Worm (Caenorhabditis elegans): ENCODE data around the gene C43F9.5.

The C43F9.5 gene

ce11 chrIV:10628724-10629123 lies 38.2 kb upstream of the C43F9.5 start, which contains the start of gene R09H10.5:
Gene R09H10.5, minus strand, starts transcription at chrIV:10628829.
- no peak for TF ChIP-seq sptf-1 (tag; optimal IDR thresholded peaks at IDR 0.05)
- TF ChIP-seq elt-3 (tag; optimal IDR thresholded peaks at IDR 0.05) = no peak
- TF ChIP-seq ceh-83 (GFP tag; optimal IDR thresholded peaks at IDR 0.05) = no peak

ce11 chrIV:10620811-10621210 lies 30.3 kb upstream of the C43F9.5 start, which contains the start of gene R09H10.7:
Gene R09H10.7, plus strand, starts transcription at chrIV:10621111.
- TF ChIP-seq drap-1 (GFP tag; optimal IDR thresholded peaks at IDR 0.05) = no peak
- TF ChIP-seq mep-1 (tag; optimal IDR thresholded peaks at IDR 0.05) = no peak
- no peak for TF ChIP-seq ham-2 (GFP tag; optimal IDR thresholded peaks at IDR 0.05)

- TF ChIP-seq nhr-28 (tag; optimal IDR thresholded peaks at IDR 0.05) (no peak), nhr-237 (tag; optimal IDR thresholded peaks at IDR 0.05) (no peak), hlh-1 (tag; optimal IDR thresholded peaks at IDR 0.05) (no peak), ceh-43 (GFP tag; optimal IDR thresholded peaks at IDR 0.05) (no peak), elt-1 (tag; optimal IDR thresholded peaks at IDR 0.05; ENCODE audit: borderline replicate concordance, insufficient read depth) (no peak), pha-4 (tag; optimal IDR thresholded peaks at IDR 0.05) (no peak), sem-2 (GFP tag; optimal IDR thresholded peaks at IDR 0.05) (no peak)
Measured at ce11 chrIV:10617099-10617498, 26.6 kb upstream of the C43F9.5 start.

DNA sequence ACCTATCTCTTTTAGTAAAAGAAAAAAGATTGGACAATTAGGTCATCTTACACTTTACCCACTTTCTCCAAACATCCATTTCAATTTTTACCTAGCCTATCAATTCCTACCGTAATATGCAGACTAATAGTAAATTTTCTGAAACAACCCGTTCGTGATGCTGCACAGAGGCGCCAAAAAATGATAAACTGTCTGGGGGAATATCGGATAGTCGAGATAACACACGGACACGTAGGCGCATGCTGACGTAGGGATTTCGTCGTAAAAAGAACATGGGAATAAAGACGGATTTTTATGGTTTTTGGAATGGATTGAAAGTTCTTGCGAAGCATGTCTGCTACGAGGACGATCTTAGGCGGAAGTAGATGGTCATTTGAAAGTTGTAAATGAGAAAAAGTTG lies 25.8 kb upstream of the C43F9.5 start:
- TF ChIP-seq lin-13 (tag; optimal IDR thresholded peaks at IDR 0.05) (no peak), sptf-1 (tag; optimal IDR thresholded peaks at IDR 0.05) (no peak), nhr-76 (tag; optimal IDR thresholded peaks at IDR 0.05) (no peak)

ce11 chrIV:10614918-10615477 lies 24.4 kb upstream of the C43F9.5 start, which contains the start of gene ptr-14:
Gene ptr-14, plus strand, starts transcription at chrIV:10615427.
- no peak for TF ChIP-seq unc-39 (tag; optimal IDR thresholded peaks at IDR 0.05)
- TF ChIP-seq tbx-8 (GFP tag; optimal IDR thresholded peaks at IDR 0.05) = no peak
- no peak for TF ChIP-seq bed-3 (GFP tag; optimal IDR thresholded peaks at IDR 0.05)
- no peak for TF ChIP-seq ceh-43 (GFP tag; optimal IDR thresholded peaks at IDR 0.05)
- TF ChIP-seq blmp-1 (tag; optimal IDR thresholded peaks at IDR 0.05) = no peak
- TF ChIP-seq zip-8 (tag; optimal IDR thresholded peaks at IDR 0.05) = no peak
- TF ChIP-seq nhr-237 (tag; optimal IDR thresholded peaks at IDR 0.05) = no peak
- TF ChIP-seq mls-2 (tag; optimal IDR thresholded peaks at IDR 0.05) = no peak
- TF ChIP-seq nhr-2 (tag; optimal IDR thresholded peaks at IDR 0.05) = no peak
- no peak for TF ChIP-seq sem-2 (GFP tag; optimal IDR thresholded peaks at IDR 0.05)
- TF ChIP-seq unc-120 (tag; optimal IDR thresholded peaks at IDR 0.05; ENCODE audit: poor library complexity, severe bottlenecking) = no peak

ce11 chrIV:10612281-10612680 lies 21.7 kb upstream of the C43F9.5 start:
- TF ChIP-seq mab-5 (tag; optimal IDR thresholded peaks at IDR 0.05) (no peak), sptf-1 (tag; optimal IDR thresholded peaks at IDR 0.05) (no peak), hlh-1 (tag; optimal IDR thresholded peaks at IDR 0.05) (no peak), ceh-43 (GFP tag; optimal IDR thresholded peaks at IDR 0.05) (no peak), sem-2 (GFP tag; optimal IDR thresholded peaks at IDR 0.05) (no peak), tbx-8 (GFP tag; optimal IDR thresholded peaks at IDR 0.05) (no peak), ces-1 (GFP tag; optimal IDR thresholded peaks at IDR 0.05) (no peak), lin-32 (GFP tag; optimal IDR thresholded peaks at IDR 0.05) (no peak), pha-4 (tag; optimal IDR thresholded peaks at IDR 0.05) (no peak), nhr-28 (tag; optimal IDR thresholded peaks at IDR 0.05) (no peak), nhr-12 (tag; optimal IDR thresholded peaks at IDR 0.05) (no peak), bed-3 (GFP tag; optimal IDR thresholded peaks at IDR 0.05) (no peak), mep-1 (tag; optimal IDR thresholded peaks at IDR 0.05) (no peak), drap-1 (GFP tag; optimal IDR thresholded peaks at IDR 0.05) (no peak), lin-13 (tag; optimal IDR thresholded peaks at IDR 0.05) (no peak), unc-120 (tag; optimal IDR thresholded peaks at IDR 0.05; ENCODE audit: poor library complexity, severe bottlenecking) (no peak), unc-62 (GFP tag; optimal IDR thresholded peaks at IDR 0.05) (no peak), lsy-2 (tag; optimal IDR thresholded peaks at IDR 0.05) (no peak), nhr-237 (tag; optimal IDR thresholded peaks at IDR 0.05) (no peak)
